Worm (Caenorhabditis elegans): ENCODE data around the gene C45G9.5.

ce11 chrIII:5022964-5023363 is 25.0 kb upstream of the C45G9.5 start, which contains the start of gene R144.13:
- no peak for TF ChIP-seq sea-2 (GFP tag; IDR thresholded peaks at IDR 0.05)
- no peak for TF ChIP-seq unc-130 (GFP tag; optimal IDR thresholded peaks at IDR 0.05)
- no peak for TF ChIP-seq F10E7.11 (tag; optimal IDR thresholded peaks at IDR 0.05)
- TF ChIP-seq F49E8.2 (tag; optimal IDR thresholded peaks at IDR 0.05; ENCODE audit: insufficient read depth) = no peak
- TF ChIP-seq gei-17 (GFP tag; optimal IDR thresholded peaks at IDR 0.05) = no peak
- TF ChIP-seq snpc-4 (GFP tag; optimal IDR thresholded peaks at IDR 0.05) = no peak
- no peak for TF ChIP-seq snpc-4 (tag; optimal IDR thresholded peaks at IDR 0.05)
- TF ChIP-seq zim-3 (tag; optimal IDR thresholded peaks at IDR 0.05) = no peak
- TF ChIP-seq ama-1 (optimal IDR thresholded peaks at IDR 0.05) = no peak
- no peak for TF ChIP-seq ama-1 (GFP tag; optimal IDR thresholded peaks at IDR 0.05)
